Worm (Caenorhabditis elegans) whole organism, L4/young adult: ENCODE data around the gene Y57A10C.8.

Source experiments
- W03F9.2 ChIP-seq: fragments of 150-350 bp; optimal IDR thresholded peaks from 2 replicates; lab custom pipeline; 2014; ENCODE audit warnings: missing biosample characterization, missing genetic modification characterization
- dao-5 ChIP-seq: sonication (generic microtip); optimal IDR thresholded peaks from 2 replicates; lab custom pipeline; 2016; ENCODE audit warnings: missing genotype, missing genetic modification characterization, moderate library complexity, missing compliant biosample characterization
- him-1 ChIP-seq: sonication (generic microtip); optimal IDR thresholded peaks from 2 replicates; lab custom pipeline; 2016; ENCODE audit warnings: missing genotype, missing genetic modification reagents, missing genetic modification characterization, missing compliant biosample characterization

- TF ChIP-seq him-1 (tag; lab: Kevin White, UChicago) (no peak), dao-5 (tag; lab: Kevin White, UChicago) (no peak), W03F9.2 (no peak)
These were observed 27.0 kb upstream of the Y57A10C.8 start, which contains the start of gene sre-32 for ce11 chrII:12456633-12457032.
